Worm (Caenorhabditis elegans) whole organism, L2 larva: ENCODE results near the gene C05D11.13.

Experiments
- aly-2 ChIP-seq: fragments of 150-350 bp; optimal IDR thresholded peaks from 2 replicates; lab custom pipeline; 2014; ENCODE audit warnings: missing biosample characterization, missing genetic modification characterization
- dmd-4 ChIP-seq: sonication (generic microtip); optimal IDR thresholded peaks from 2 replicates; lab custom pipeline; 2017; ENCODE audit warnings: missing biosample characterization, missing genetic modification characterization
- nhr-77 ChIP-seq: fragments of 150-350 bp; optimal IDR thresholded peaks from 2 replicates; lab custom pipeline; 2014; ENCODE audit warnings: missing biosample characterization, missing genetic modification characterization
- ztf-11 ChIP-seq: sonication (generic microtip); optimal IDR thresholded peaks from 2 replicates; lab custom pipeline; 2017; ENCODE audit warnings: missing biosample characterization, missing genetic modification characterization

DNA sequence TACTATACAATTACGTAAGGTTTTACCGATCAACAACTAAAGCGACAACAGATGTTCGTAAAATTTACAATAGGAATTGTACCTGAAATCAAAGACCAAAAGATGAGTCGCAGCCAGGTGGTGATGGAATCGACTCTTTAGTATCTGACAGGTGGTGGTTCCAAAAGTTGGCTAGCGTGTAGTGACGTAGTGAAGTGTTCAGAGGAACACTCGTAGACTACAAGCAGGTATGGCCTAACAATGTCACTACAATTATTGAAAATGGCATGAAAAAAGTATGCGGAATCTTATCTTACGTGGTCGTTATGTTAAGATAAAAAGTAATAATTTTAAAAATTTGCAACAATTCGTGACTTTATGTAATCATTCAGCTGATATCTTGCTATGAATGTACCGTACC lies 22.9 kb downstream of the C05D11.13 start:
- TF ChIP-seq nhr-77 (tag; lab: Kevin White, UChicago) (no peak), dmd-4 (no peak), aly-2 (tag; lab: Kevin White, UChicago) (no peak), ztf-11 (tag; lab: Kevin White, UChicago) (no peak)
